Worm (Caenorhabditis elegans): ENCODE data around the gene arf-1.

The arf-1 gene

ce11 chrIII:5667952-5668489, 46.7 kb upstream of the arf-1 start (continued):
- peak; percentile 28 for TF ChIP-seq mep-1 (tag; optimal IDR thresholded peaks at IDR 0.05)
- TF ChIP-seq pha-4 (GFP tag; IDR thresholded peaks at IDR 0.05), result no peak
- peak; percentile 31 for TF ChIP-seq pha-4 (tag; optimal IDR thresholded peaks at IDR 0.05)
- no peak for TF ChIP-seq ceh-32 (tag; optimal IDR thresholded peaks at IDR 0.05; ENCODE audit: poor library complexity)
- no peak for TF ChIP-seq lin-13 (GFP tag; optimal IDR thresholded peaks at IDR 0.05)
- TF ChIP-seq ceh-44 (GFP tag; IDR thresholded peaks at IDR 0.05), result no peak
- TF ChIP-seq rbr-2 (tag; optimal IDR thresholded peaks at IDR 0.05), result peak; percentile 8
- TF ChIP-seq lim-7 (GFP tag; IDR thresholded peaks at IDR 0.05), result no peak
- TF ChIP-seq daf-16 (GFP tag; optimal IDR thresholded peaks at IDR 0.05), result no peak
- peak; percentile 19 for TF ChIP-seq daf-16 (tag; optimal IDR thresholded peaks at IDR 0.05)
- TF ChIP-seq jun-1 (tag; optimal IDR thresholded peaks at IDR 0.05), result no peak

- TF ChIP-seq aha-1 (tag), result peak; percentile 61
- no peak for TF ChIP-seq nhr-237 (tag; optimal IDR thresholded peaks at IDR 0.05)
Observed at ce11 chrIII:5674196-5674595, 40.5 kb upstream of the arf-1 start.

ce11 chrIII:5675384-5675984, 39.2 kb upstream of the arf-1 start:
- 0 out of 2 replicates have a peak, but pooled peaks have one; percentile 6 for TF ChIP-seq D1046.2 (GFP tag; IDR thresholded peaks at IDR 0.05)
- TF ChIP-seq lir-3 (tag; optimal IDR thresholded peaks at IDR 0.05), result no peak
- no peak for TF ChIP-seq cey-2 (tag; optimal IDR thresholded peaks at IDR 0.05; ENCODE audit: borderline replicate concordance, insufficient read depth)
- TF ChIP-seq set-16 (GFP tag; IDR thresholded peaks at IDR 0.05), result peak; percentile 92
- peak; percentile 52 for TF ChIP-seq aha-1 (tag)

ce11 chrIII:5677790-5678189, 36.9 kb upstream of the arf-1 start, which contains the start of gene F54E7.9:
F54E7.9 (minus strand) TSS chrIII:5677890.
- TF ChIP-seq lin-15B (tag; optimal IDR thresholded peaks at IDR 0.05) (no peak), set-16 (GFP tag; IDR thresholded peaks at IDR 0.05) (no peak), ceh-20 (GFP tag; IDR thresholded peaks at IDR 0.05) (no peak), gei-8 (GFP tag; optimal IDR thresholded peaks at IDR 0.05) (no peak), mep-1 (tag; optimal IDR thresholded peaks at IDR 0.05) (no peak), ZK546.5 (tag; optimal IDR thresholded peaks at IDR 0.05) (no peak), nhr-42 (GFP tag; IDR thresholded peaks at IDR 0.05) (no peak), nhr-102 (tag; optimal IDR thresholded peaks at IDR 0.05) (no peak), ceh-32 (tag; optimal IDR thresholded peaks at IDR 0.05; ENCODE audit: poor library complexity) (no peak), tag-97 (GFP tag; IDR thresholded peaks at IDR 0.05) (no peak)

- 0 out of 2 replicates have a peak, but pooled peaks have one; percentile 62 for TF ChIP-seq nhr-41 (GFP tag; IDR thresholded peaks at IDR 0.05)
- peak; percentile 94 for TF ChIP-seq jun-1 (tag; optimal IDR thresholded peaks at IDR 0.05)
- TF ChIP-seq madf-5 (GFP tag; IDR thresholded peaks at IDR 0.05), result peak in 1 of 2 experiments; percentile 42; a peak in 1 of 4 replicates
- TF ChIP-seq lim-7 (GFP tag; IDR thresholded peaks at IDR 0.05), result 0 out of 2 replicates have a peak, but pooled peaks have one; percentile 4
- peak; percentile 96 for TF ChIP-seq duxl-1 (tag; optimal IDR thresholded peaks at IDR 0.05; ENCODE audit: poor library complexity)
- TF ChIP-seq nhr-11 (tag; optimal IDR thresholded peaks at IDR 0.05), result peak; percentile 100
- TF ChIP-seq saeg-2 (GFP tag; IDR thresholded peaks at IDR 0.05), result peak; percentile 85
- peak; percentile 88 for TF ChIP-seq vab-7 (GFP tag; IDR thresholded peaks at IDR 0.05)
- TF ChIP-seq ces-1 (GFP tag; optimal IDR thresholded peaks at IDR 0.05), result peak; percentile 80
- peak; percentile 98 for TF ChIP-seq ceh-20 (GFP tag; IDR thresholded peaks at IDR 0.05)
- TF ChIP-seq unc-130 (GFP tag; optimal IDR thresholded peaks at IDR 0.05), result peak; percentile 89
- TF ChIP-seq ZK337.2 (GFP tag; IDR thresholded peaks at IDR 0.05), result peak; percentile 75; the same call in 1 of the 2 replicates
- peak; percentile 84 for TF ChIP-seq nhr-48 (tag; optimal IDR thresholded peaks at IDR 0.05)
- TF ChIP-seq aha-1 (tag), result peak; percentile 100
- peak; percentile 96 for TF ChIP-seq dmd-9 (GFP tag; IDR thresholded peaks at IDR 0.05)
- no peak for TF ChIP-seq egl-27 (tag; optimal IDR thresholded peaks at IDR 0.05)
- TF ChIP-seq snpc-4 (tag; optimal IDR thresholded peaks at IDR 0.05), result peak; percentile 58
- TF ChIP-seq daf-12 (tag; optimal IDR thresholded peaks at IDR 0.05), result no peak
- peak; percentile 35 for TF ChIP-seq cey-2 (tag; optimal IDR thresholded peaks at IDR 0.05; ENCODE audit: borderline replicate concordance, insufficient read depth)
- no peak for TF ChIP-seq T20F7.1 (GFP tag; optimal IDR thresholded peaks at IDR 0.05)
- TF ChIP-seq tag-97 (GFP tag; IDR thresholded peaks at IDR 0.05), result no peak
- peak; percentile 27 for TF ChIP-seq ceh-28 (tag; optimal IDR thresholded peaks at IDR 0.05)
- TF ChIP-seq nhr-28 (tag; optimal IDR thresholded peaks at IDR 0.05), result peak; percentile 97
- TF ChIP-seq rbr-2 (tag; optimal IDR thresholded peaks at IDR 0.05), result peak; percentile 98
- peak; percentile 98 for TF ChIP-seq dmd-6 (GFP tag; IDR thresholded peaks at IDR 0.05)
Observed at ce11 chrIII:5678935-5679334, 35.8 kb upstream of the arf-1 start, which contains the start of the genes ska-3 and rps-12. ska-3 (minus strand) TSS chrIII:5679005. rps-12 (plus strand) TSS chrIII:5679298.

Data from whole organism, L4 larva.